Worm (Caenorhabditis elegans) whole organism, young adult: ENCODE data around the gene bgal-2.
A peak's percentile ranks its signal among the peaks of the same experiment; 100 is the strongest.

ENCODE experiments used
- B0019.2 ChIP-seq: fragments of 200-800 bp; sonication (Bioruptor generic); conservative IDR thresholded peaks from 2 replicates; pipeline ENCODE4 v1.3.6; 2022; ENCODE audit warnings: missing genetic modification reagents, missing genetic modification characterization, missing compliant biosample characterization
- B0035.1 ChIP-seq: sonication (generic microtip); optimal IDR thresholded peaks from 2 replicates; lab custom pipeline; 2016; ENCODE audit warnings: missing genetic modification characterization, mild to moderate bottlenecking, missing compliant biosample characterization, missing genotype, missing genetic modification reagents
- B0336.3 ChIP-seq: fragments of 200-800 bp; sonication (Bioruptor generic); IDR thresholded peaks from 2 replicates; pipeline ENCODE4 v1.3.6; 2022; ENCODE audit warnings: missing genetic modification characterization, missing compliant biosample characterization
- C06A6.2 ChIP-seq: fragments of 200-800 bp; sonication (Bioruptor generic); conservative IDR thresholded peaks from 2 replicates; pipeline ENCODE4 v1.3.6; 2022; ENCODE audit warnings: missing genetic modification characterization, missing compliant biosample characterization
- F22D6.2 ChIP-seq: sonication (generic microtip); optimal IDR thresholded peaks from 2 replicates; lab custom pipeline; 2016; ENCODE audit warnings: mild to moderate bottlenecking, missing genetic modification characterization, missing compliant biosample characterization
- F33H1.4 ChIP-seq: fragments of 200-800 bp; sonication (Bioruptor generic); IDR thresholded peaks from 2 replicates; pipeline ENCODE4 v1.3.6; 2022; ENCODE audit warnings: missing genetic modification reagents, missing genetic modification characterization, missing compliant biosample characterization
- F37B4.10 ChIP-seq: fragments of 200-800 bp; sonication (Bioruptor generic); IDR thresholded peaks from 2 replicates; pipeline ENCODE4 v1.3.6; 2022; ENCODE audit warnings: missing genetic modification characterization, missing compliant biosample characterization
- F52B5.7 ChIP-seq: sonication (generic microtip); optimal IDR thresholded peaks from 2 replicates; lab custom pipeline; 2016; ENCODE audit warnings: mild to moderate bottlenecking, missing genetic modification characterization, missing compliant biosample characterization
- K12H6.12 ChIP-seq: fragments of 200-800 bp; sonication (Bioruptor generic); optimal IDR thresholded peaks from 2 replicates; lab custom pipeline; 2018; ENCODE audit warnings: mild to moderate bottlenecking, missing genetic modification characterization, missing compliant biosample characterization
- T07F8.4 ChIP-seq: sonication (generic microtip); optimal IDR thresholded peaks from 2 replicates; lab custom pipeline; 2016; ENCODE audit warnings: mild to moderate bottlenecking, missing genetic modification characterization, moderate library complexity, missing compliant biosample characterization
- Y53G8AR.9 ChIP-seq: fragments of 200-800 bp; sonication (Bioruptor generic); conservative IDR thresholded peaks from 2 replicates; pipeline ENCODE4 v1.3.6; 2022; ENCODE audit warnings: missing genetic modification reagents, missing genetic modification characterization, missing compliant biosample characterization
- Y95B8A.8 ChIP-seq: fragments of 200-800 bp; sonication (Bioruptor generic); IDR thresholded peaks from 2 replicates; pipeline ENCODE4 v1.3.6; 2022; ENCODE audit warnings: missing genetic modification reagents, missing genetic modification characterization, missing compliant biosample characterization
- athp-1 ChIP-seq: sonication (generic microtip); optimal IDR thresholded peaks from 2 replicates; lab custom pipeline; 2017; ENCODE audit warnings: mild to moderate bottlenecking, missing genetic modification characterization, missing compliant biosample characterization
- attf-3 ChIP-seq: fragments of 200-800 bp; sonication (Bioruptor generic); conservative IDR thresholded peaks from 2 replicates; pipeline ENCODE4 v1.3.6; 2022; ENCODE audit warnings: missing genetic modification reagents, missing genetic modification characterization, missing compliant biosample characterization
- cebp-1 ChIP-seq, 2 experiments: fragments of 200-800 bp in 1 of 2; sonication (Bioruptor generic) in 1 of 2; sonication (generic microtip) in 1 of 2; IDR thresholded peaks in 1 of 2; optimal IDR thresholded peaks in 1 of 2; 2 replicates each; pipeline versions ENCODE4 v1.3.6 to Lab custom; 2017 to 2022; ENCODE audit warnings: missing compliant biosample characterization in 2 of 2, missing genetic modification characterization in 2 of 2, mild to moderate bottlenecking in 1 of 2, missing genetic modification reagents in 1 of 2, moderate library complexity in 1 of 2
- ceh-100 ChIP-seq: fragments of 200-800 bp; sonication (Bioruptor generic); IDR thresholded peaks from 2 replicates; pipeline ENCODE4 v1.3.6; 2022; ENCODE audit warnings: missing genetic modification reagents, missing genetic modification characterization, missing compliant biosample characterization
- ceh-27 ChIP-seq: fragments of 200-800 bp; sonication (Bioruptor generic); optimal IDR thresholded peaks from 2 replicates; lab custom pipeline; 2018; ENCODE audit warnings: mild to moderate bottlenecking, missing genetic modification characterization, moderate library complexity, missing compliant biosample characterization
- ceh-79 ChIP-seq: sonication (generic microtip); optimal IDR thresholded peaks from 2 replicates; lab custom pipeline; 2017; ENCODE audit warnings: mild to moderate bottlenecking, missing genetic modification characterization, missing compliant biosample characterization
- ceh-91 ChIP-seq: fragments of 200-800 bp; sonication (Bioruptor generic); IDR thresholded peaks from 2 replicates; pipeline ENCODE4 v1.3.6; 2022; ENCODE audit warnings: missing genetic modification reagents, missing genetic modification characterization, missing compliant biosample characterization
- die-1 ChIP-seq: sonication (generic microtip); optimal IDR thresholded peaks from 2 replicates; lab custom pipeline; 2016; ENCODE audit warnings: missing genotype, mild to moderate bottlenecking, missing genetic modification characterization, missing compliant biosample characterization
- dpl-1 ChIP-seq: fragments of 150-350 bp; optimal IDR thresholded peaks from 2 replicates; lab custom pipeline; 2014; ENCODE audit warnings: missing biosample characterization, missing genetic modification reagents, missing genetic modification characterization
- gei-17 ChIP-seq: fragments of 200-800 bp; sonication (Bioruptor generic); optimal IDR thresholded peaks from 2 replicates; lab custom pipeline; 2018; ENCODE audit warnings: mild to moderate bottlenecking, missing genetic modification characterization, missing compliant biosample characterization
- let-607 ChIP-seq, 2 experiments: fragments of 200-800 bp in 1 of 2; sonication (Bioruptor generic) in 1 of 2; sonication (generic microtip) in 1 of 2; optimal IDR thresholded peaks; 2 replicates each; lab custom pipeline; 2016 to 2018; ENCODE audit warnings: mild to moderate bottlenecking in 2 of 2, missing compliant biosample characterization in 2 of 2, missing genetic modification characterization in 2 of 2, moderate library complexity in 2 of 2, missing genotype in 1 of 2
- lin-40 ChIP-seq: sonication (generic microtip); optimal IDR thresholded peaks from 2 replicates; lab custom pipeline; 2016; ENCODE audit warnings: missing genetic modification characterization, mild to moderate bottlenecking, missing compliant biosample characterization, missing genotype, missing genetic modification reagents
- lin-54 ChIP-seq: fragments of 200-800 bp; sonication (Bioruptor generic); optimal IDR thresholded peaks from 2 replicates; lab custom pipeline; 2018; ENCODE audit warnings: mild to moderate bottlenecking, missing genetic modification characterization, missing compliant biosample characterization
- lsl-1 ChIP-seq: fragments of 200-800 bp; sonication (Bioruptor generic); optimal IDR thresholded peaks from 2 replicates; lab custom pipeline; 2018; ENCODE audit warnings: mild to moderate bottlenecking, missing genetic modification characterization, moderate library complexity, missing compliant biosample characterization
- madf-3 ChIP-seq: fragments of 200-800 bp; sonication (Bioruptor generic); IDR thresholded peaks from 2 replicates; pipeline ENCODE4 v1.3.6; 2022; ENCODE audit warnings: missing genetic modification reagents, missing genetic modification characterization, missing compliant biosample characterization
- madf-8 ChIP-seq: fragments of 200-800 bp; sonication (Bioruptor generic); conservative IDR thresholded peaks from 2 replicates; pipeline ENCODE4 v1.3.6; 2022; ENCODE audit warnings: missing genetic modification reagents, missing genetic modification characterization, missing compliant biosample characterization
- mel-28 ChIP-seq: sonication (generic microtip); optimal IDR thresholded peaks from 2 replicates; lab custom pipeline; 2016; ENCODE audit warnings: borderline replicate concordance, mild to moderate bottlenecking, missing genetic modification characterization, missing compliant biosample characterization
- nfya-2 ChIP-seq: fragments of 200-800 bp; sonication (Bioruptor generic); IDR thresholded peaks from 2 replicates; pipeline ENCODE4 v1.3.6; 2022; ENCODE audit warnings: missing genetic modification reagents, missing genetic modification characterization, missing compliant biosample characterization
- nhr-27 ChIP-seq: fragments of 200-800 bp; sonication (Bioruptor generic); optimal IDR thresholded peaks from 2 replicates; lab custom pipeline; 2018; ENCODE audit warnings: mild to moderate bottlenecking, missing genetic modification characterization, moderate library complexity, missing compliant biosample characterization
- pbrm-1 ChIP-seq: fragments of 200-800 bp; sonication (Bioruptor generic); IDR thresholded peaks from 2 replicates; pipeline ENCODE4 v1.3.6; 2022; ENCODE audit warnings: missing genetic modification reagents, missing genetic modification characterization, missing compliant biosample characterization
- pha-4 ChIP-seq: fragments of 150-350 bp; sonication (generic microtip); optimal IDR thresholded peaks from 2 replicates; lab custom pipeline; 2014; ENCODE audit warnings: missing biosample characterization, missing genetic modification reagents, missing genetic modification characterization
- repo-1 ChIP-seq: sonication (generic microtip); optimal IDR thresholded peaks from 2 replicates; lab custom pipeline; 2017; ENCODE audit warnings: mild to moderate bottlenecking, missing genetic modification characterization, missing compliant biosample characterization
- sea-2 ChIP-seq: fragments of 200-800 bp; sonication (Bioruptor generic); IDR thresholded peaks from 2 replicates; pipeline ENCODE4 v1.3.6; 2022; ENCODE audit warnings: missing genetic modification characterization, missing compliant biosample characterization
- snpc-3.4 ChIP-seq: sonication (generic microtip); optimal IDR thresholded peaks from 2 replicates; lab custom pipeline; 2017; ENCODE audit warnings: missing genetic modification characterization, mild to moderate bottlenecking, missing compliant biosample characterization, antibody characterized with exemption, moderate library complexity, missing genotype, missing genetic modification reagents
- somi-1 ChIP-seq: fragments of 200-800 bp; sonication (Bioruptor generic); optimal IDR thresholded peaks from 2 replicates; lab custom pipeline; 2018; ENCODE audit warnings: mild to moderate bottlenecking, missing genetic modification characterization, missing compliant biosample characterization
- sptf-2 ChIP-seq: fragments of 200-800 bp; sonication (Bioruptor generic); optimal IDR thresholded peaks from 2 replicates; lab custom pipeline; 2018; ENCODE audit warnings: mild to moderate bottlenecking, missing genetic modification characterization, missing compliant biosample characterization
- tbp1 ChIP-seq: fragments of 200-800 bp; sonication (Bioruptor generic); optimal IDR thresholded peaks from 2 replicates; lab custom pipeline; 2018; ENCODE audit warnings: mild to moderate bottlenecking, missing genetic modification characterization, missing compliant biosample characterization
- xnd-1 ChIP-seq: sonication (generic microtip); optimal IDR thresholded peaks from 2 replicates; lab custom pipeline; 2016; ENCODE audit warnings: missing genotype, missing genetic modification reagents, missing genetic modification characterization, missing compliant biosample characterization
- zfh-2 ChIP-seq: fragments of 200-800 bp; sonication (Bioruptor generic); conservative IDR thresholded peaks from 2 replicates; pipeline ENCODE4 v1.3.6; 2022; ENCODE audit warnings: missing genetic modification reagents, missing genetic modification characterization, missing compliant biosample characterization
- ztf-18 ChIP-seq: sonication (generic microtip); optimal IDR thresholded peaks from 2 replicates; lab custom pipeline; 2016; ENCODE audit warnings: missing genotype, mild to moderate bottlenecking, missing genetic modification characterization, missing compliant biosample characterization
- ztf-22 ChIP-seq: fragments of 200-800 bp; sonication (Bioruptor generic); optimal IDR thresholded peaks from 2 replicates; lab custom pipeline; 2018; ENCODE audit warnings: mild to moderate bottlenecking, missing genetic modification characterization, moderate library complexity, missing compliant biosample characterization
- ztf-3 ChIP-seq: fragments of 200-800 bp; sonication (Bioruptor generic); optimal IDR thresholded peaks from 2 replicates; lab custom pipeline; 2018; ENCODE audit warnings: mild to moderate bottlenecking, missing genetic modification characterization, missing compliant biosample characterization
- ztf-6 ChIP-seq: fragments of 200-800 bp; sonication (Bioruptor generic); IDR thresholded peaks from 2 replicates; pipeline ENCODE4 v1.3.6; 2022; ENCODE audit warnings: missing genetic modification reagents, missing genetic modification characterization, missing compliant biosample characterization

bgal-2 gene

ce11 chrX:6801546-6801945, 17.3 kb downstream of the bgal-2 start:
- TF ChIP-seq ceh-91 (GFP tag; lab: Robert Waterston, UW) (no peak), ztf-22 (GFP tag; lab: Kevin White, UChicago) (no peak), F37B4.10 (GFP tag; lab: Robert Waterston, UW) (no peak), T07F8.4 (tag; lab: Kevin White, UChicago) (no peak)

ce11 chrX:6804405-6804804, 20.2 kb downstream of the bgal-2 start:
- TF ChIP-seq C06A6.2 = peak; percentile 44; the same call in 1 of the 2 replicates
- TF ChIP-seq F33H1.4 (GFP tag; lab: Robert Waterston, UW) = no peak

- TF ChIP-seq B0035.1 (tag; lab: Kevin White, UChicago) (no peak), ceh-100 (GFP tag; lab: Robert Waterston, UW) (no peak), nfya-2 (GFP tag; lab: Robert Waterston, UW) (no peak), nhr-27 (tag; lab: Kevin White, UChicago) (no peak), ztf-3 (GFP tag; lab: Kevin White, UChicago) (no peak), die-1 (tag; lab: Kevin White, UChicago) (no peak), attf-3 (GFP tag; lab: Robert Waterston, UW) (no peak), B0336.3 (no peak), lin-54 (GFP tag; lab: Kevin White, UChicago) (peak; percentile 78), lin-40 (tag; lab: Kevin White, UChicago) (peak; percentile 46), pbrm-1 (GFP tag; lab: Robert Waterston, UW) (no peak), repo-1 (tag; lab: Kevin White, UChicago) (no peak), Y95B8A.8 (no peak), snpc-3.4 (no peak), K12H6.12 (tag; lab: Kevin White, UChicago) (no peak), F52B5.7 (tag; lab: Kevin White, UChicago) (no peak), mel-28 (tag; lab: Kevin White, UChicago) (no peak), somi-1 (GFP tag; lab: Kevin White, UChicago) (no peak), ceh-27 (no peak), let-607 (tag; optimal IDR thresholded peaks at IDR 0.05; lab: Kevin White, UChicago) (no peak), lsl-1 (no peak), cebp-1 (GFP tag; IDR thresholded peaks at IDR 0.05; lab: Robert Waterston, UW) (no peak), cebp-1 (tag; optimal IDR thresholded peaks at IDR 0.05; lab: Kevin White, UChicago) (peak; percentile 31), sea-2 (GFP tag; lab: Robert Waterston, UW) (no peak), F37B4.10 (GFP tag; lab: Robert Waterston, UW) (no peak), madf-8 (no peak), dpl-1 (no peak), Y53G8AR.9 (GFP tag; lab: Robert Waterston, UW) (0 out of 2 replicates have a peak, but pooled peaks have one; percentile 30), ztf-18 (tag; lab: Kevin White, UChicago) (no peak), madf-3 (GFP tag; lab: Robert Waterston, UW) (no peak), tbp1 (GFP tag; lab: Kevin White, UChicago) (peak; percentile 27), athp-1 (no peak), ceh-79 (tag; lab: Kevin White, UChicago) (no peak), B0019.2 (GFP tag; lab: Robert Waterston, UW) (no peak), sptf-2 (GFP tag; lab: Kevin White, UChicago) (no peak), zfh-2 (no peak), xnd-1 (tag; lab: Kevin White, UChicago) (no peak), ztf-6 (GFP tag; lab: Robert Waterston, UW) (no peak), F22D6.2 (tag; lab: Kevin White, UChicago) (no peak), pha-4 (tag; lab: Kevin White, UChicago) (no peak), gei-17 (GFP tag; lab: Kevin White, UChicago) (no peak)
These were observed 20.6 kb downstream of the bgal-2 start for ce11 chrX:6804857-6805256.
